Worm (Caenorhabditis elegans) whole organism, L3 larva: Measurements from ENCODE around the gene Y46G5A.39.

Source experiments
- R02D3.7 ChIP-seq: fragments of 150-350 bp; optimal IDR thresholded peaks from 2 replicates; lab custom pipeline; 2014; ENCODE audit warnings: missing biosample characterization, missing genetic modification characterization
- ZK546.5 ChIP-seq: sonication (generic microtip); optimal IDR thresholded peaks from 2 replicates; lab custom pipeline; 2017; ENCODE audit warnings: missing biosample characterization, missing genetic modification characterization
- aly-2 ChIP-seq: fragments of 150-350 bp; optimal IDR thresholded peaks from 2 replicates; lab custom pipeline; 2014; ENCODE audit warnings: missing biosample characterization, missing genetic modification characterization
- ama-1 ChIP-seq: fragments of 150-350 bp; optimal IDR thresholded peaks from 2 replicates; lab custom pipeline; 2018
- ceh-16 ChIP-seq: sonication (generic microtip); optimal IDR thresholded peaks from 2 replicates; lab custom pipeline; 2017; ENCODE audit warnings: missing biosample characterization, missing genetic modification characterization
- ceh-28 ChIP-seq: fragments of 150-350 bp; optimal IDR thresholded peaks from 2 replicates; lab custom pipeline; 2014; ENCODE audit warnings: missing biosample characterization, missing genetic modification reagents, missing genetic modification characterization
- ceh-82 ChIP-seq: fragments of 150-350 bp; optimal IDR thresholded peaks from 2 replicates; lab custom pipeline; 2014; ENCODE audit warnings: missing biosample characterization, missing genetic modification characterization
- ceh-9 ChIP-seq: sonication (generic microtip); optimal IDR thresholded peaks from 2 replicates; lab custom pipeline; 2018; ENCODE audit warnings: missing biosample characterization, missing genetic modification characterization
- daf-12 ChIP-seq: fragments of 150-350 bp; optimal IDR thresholded peaks from 2 replicates; lab custom pipeline; 2014; ENCODE audit warnings: missing biosample characterization, missing genetic modification reagents, missing genetic modification characterization
- egl-27 ChIP-seq: sonication (generic microtip); optimal IDR thresholded peaks from 4 replicates; lab custom pipeline; 2017; ENCODE audit warnings: missing biosample characterization, missing genetic modification reagents, missing genetic modification characterization
- egl-5 ChIP-seq: fragments of 150-350 bp; optimal IDR thresholded peaks from 2 replicates; lab custom pipeline; 2017; ENCODE audit warnings: missing biosample characterization, missing genetic modification reagents, missing genetic modification characterization, inconsistent platforms
- elt-1 ChIP-seq: fragments of 150-350 bp; optimal IDR thresholded peaks from 2 replicates; lab custom pipeline; 2014; ENCODE audit warnings: missing biosample characterization, missing genetic modification characterization
- elt-2 ChIP-seq: sonication (generic microtip); optimal IDR thresholded peaks from 2 replicates; lab custom pipeline; 2016; ENCODE audit warnings: missing genetic modification reagents, mild to moderate bottlenecking, missing genetic modification characterization, missing compliant biosample characterization
- elt-3 ChIP-seq, 3 experiments: fragments of 150-350 bp in 1 of 3; sonication (generic microtip) in 2 of 3; optimal IDR thresholded peaks; 2 replicates in 2 of 3; 4 replicates in 1 of 3; lab custom pipeline; 2014 to 2017; ENCODE audit warnings: missing biosample characterization in 3 of 3, missing genetic modification characterization in 3 of 3
- eor-1 ChIP-seq, 2 experiments: fragments of 150-350 bp; optimal IDR thresholded peaks; 2 replicates each; lab custom pipeline; 2014 to 2018; ENCODE audit warnings: missing biosample characterization in 2 of 2, missing genetic modification characterization in 2 of 2
- fkh-10 ChIP-seq: sonication (generic microtip); optimal IDR thresholded peaks from 2 replicates; lab custom pipeline; 2017; ENCODE audit warnings: missing biosample characterization, missing genetic modification reagents, missing genetic modification characterization
- fkh-2 ChIP-seq: fragments of 150-350 bp; optimal IDR thresholded peaks from 2 replicates; lab custom pipeline; 2014; ENCODE audit warnings: missing biosample characterization, missing genetic modification reagents, missing genetic modification characterization
- fos-1 ChIP-seq: fragments of 150-350 bp; optimal IDR thresholded peaks from 2 replicates; lab custom pipeline; 2014; ENCODE audit warnings: missing biosample characterization, missing genetic modification characterization
- hmg-11 ChIP-seq: sonication (generic microtip); optimal IDR thresholded peaks from 2 replicates; lab custom pipeline; 2016; ENCODE audit warnings: missing genetic modification characterization, missing compliant biosample characterization
- jun-1 ChIP-seq: fragments of 150-350 bp; optimal IDR thresholded peaks from 2 replicates; lab custom pipeline; 2014; ENCODE audit warnings: missing biosample characterization, missing genetic modification reagents, missing genetic modification characterization
- lin-15B ChIP-seq: fragments of 150-350 bp; optimal IDR thresholded peaks from 2 replicates; lab custom pipeline; 2014; ENCODE audit warnings: missing biosample characterization, missing genetic modification characterization
- lin-39 ChIP-seq: fragments of 150-350 bp; optimal IDR thresholded peaks from 2 replicates; lab custom pipeline; 2018; ENCODE audit warnings: missing biosample characterization, missing genetic modification reagents, missing genetic modification characterization
- lsy-12 ChIP-seq: sonication (generic microtip); optimal IDR thresholded peaks from 2 replicates; lab custom pipeline; 2016; ENCODE audit warnings: mild to moderate bottlenecking, missing genetic modification characterization, missing compliant biosample characterization
- mdl-1 ChIP-seq: fragments of 150-350 bp; optimal IDR thresholded peaks from 2 replicates; lab custom pipeline; 2014; ENCODE audit warnings: missing biosample characterization, missing genetic modification characterization
- mml-1 ChIP-seq: fragments of 150-350 bp; sonication (generic microtip); optimal IDR thresholded peaks from 3 replicates; lab custom pipeline; 2014; ENCODE audit warnings: missing biosample characterization, missing genetic modification characterization
- nfya-1 ChIP-seq: sonication (generic microtip); optimal IDR thresholded peaks from 2 replicates; lab custom pipeline; 2017; ENCODE audit warnings: missing genetic modification characterization, mild to moderate bottlenecking, missing compliant biosample characterization, antibody characterized with exemption, moderate library complexity; ENCODE audit not compliant: insufficient read depth
- nhr-11 ChIP-seq: fragments of 150-350 bp; optimal IDR thresholded peaks from 2 replicates; lab custom pipeline; 2014; ENCODE audit warnings: missing biosample characterization, missing genetic modification characterization
- nhr-12 ChIP-seq: fragments of 150-350 bp; optimal IDR thresholded peaks from 2 replicates; lab custom pipeline; 2014; ENCODE audit warnings: missing biosample characterization, missing genetic modification characterization
- nhr-23 ChIP-seq: fragments of 150-350 bp; optimal IDR thresholded peaks from 2 replicates; lab custom pipeline; 2014; ENCODE audit warnings: missing biosample characterization, missing genetic modification reagents, missing genetic modification characterization
- nhr-237 ChIP-seq: fragments of 150-350 bp; optimal IDR thresholded peaks from 2 replicates; lab custom pipeline; 2014; ENCODE audit warnings: missing biosample characterization, missing genetic modification characterization
- nhr-25 ChIP-seq: sonication (generic microtip); optimal IDR thresholded peaks from 2 replicates; lab custom pipeline; 2017; ENCODE audit warnings: missing biosample characterization, missing genetic modification characterization
- nhr-28 ChIP-seq: fragments of 150-350 bp; optimal IDR thresholded peaks from 2 replicates; lab custom pipeline; 2014; ENCODE audit warnings: missing biosample characterization, missing genetic modification characterization
- nhr-43 ChIP-seq: sonication (generic microtip); optimal IDR thresholded peaks from 2 replicates; lab custom pipeline; 2016; ENCODE audit warnings: mild to moderate bottlenecking, missing genetic modification characterization, missing compliant biosample characterization; ENCODE audit not compliant: poor library complexity, severe bottlenecking
- nhr-67 ChIP-seq: fragments of 150-350 bp; optimal IDR thresholded peaks from 2 replicates; lab custom pipeline; 2014; ENCODE audit warnings: missing biosample characterization, missing genetic modification characterization
- nhr-76 ChIP-seq: fragments of 150-350 bp; sonication (generic microtip); optimal IDR thresholded peaks from 5 replicates; lab custom pipeline; 2014; ENCODE audit warnings: missing biosample characterization, missing genetic modification characterization
- nhr-77 ChIP-seq: fragments of 150-350 bp; optimal IDR thresholded peaks from 2 replicates; lab custom pipeline; 2014; ENCODE audit warnings: missing biosample characterization, missing genetic modification characterization
- pha-4 ChIP-seq: fragments of 150-350 bp; optimal IDR thresholded peaks from 2 replicates; lab custom pipeline; 2014; ENCODE audit warnings: missing biosample characterization, missing genetic modification reagents, missing genetic modification characterization
- pqm-1 ChIP-seq: fragments of 150-350 bp; optimal IDR thresholded peaks from 2 replicates; lab custom pipeline; 2017; ENCODE audit warnings: missing biosample characterization, missing genetic modification characterization, inconsistent platforms
- sea-2 ChIP-seq: fragments of 150-350 bp; sonication (generic microtip); optimal IDR thresholded peaks from 4 replicates; lab custom pipeline; 2014; ENCODE audit warnings: missing biosample characterization, missing genetic modification reagents, missing genetic modification characterization
- skn-1 ChIP-seq: fragments of 150-350 bp; optimal IDR thresholded peaks from 2 replicates; lab custom pipeline; 2014; ENCODE audit warnings: missing biosample characterization, missing genetic modification characterization
- snpc-4 ChIP-seq: fragments of 150-350 bp; optimal IDR thresholded peaks from 2 replicates; lab custom pipeline; 2014; ENCODE audit warnings: missing biosample characterization, missing genetic modification characterization
- tbx-2 ChIP-seq: sonication (generic microtip); optimal IDR thresholded peaks from 2 replicates; lab custom pipeline; 2016; ENCODE audit warnings: mild to moderate bottlenecking, missing genetic modification characterization, missing compliant biosample characterization
- unc-39 ChIP-seq: sonication (generic microtip); optimal IDR thresholded peaks from 4 replicates; lab custom pipeline; 2017; ENCODE audit warnings: missing biosample characterization, missing genetic modification characterization
- unc-62 ChIP-seq: fragments of 150-350 bp; sonication (generic microtip); optimal IDR thresholded peaks from 4 replicates; lab custom pipeline; 2014; ENCODE audit warnings: missing biosample characterization, missing genetic modification reagents, missing genetic modification characterization
- zag-1 ChIP-seq: fragments of 150-350 bp; optimal IDR thresholded peaks from 2 replicates; lab custom pipeline; 2014; ENCODE audit warnings: missing biosample characterization, missing genetic modification characterization
- ztf-11 ChIP-seq: fragments of 150-350 bp; optimal IDR thresholded peaks from 2 replicates; lab custom pipeline; 2014; ENCODE audit warnings: missing biosample characterization, missing genetic modification characterization
- ztf-4 ChIP-seq: fragments of 150-350 bp; optimal IDR thresholded peaks from 2 replicates; lab custom pipeline; 2014; ENCODE audit warnings: missing biosample characterization, missing genetic modification characterization

Gene Y46G5A.39

DNA sequence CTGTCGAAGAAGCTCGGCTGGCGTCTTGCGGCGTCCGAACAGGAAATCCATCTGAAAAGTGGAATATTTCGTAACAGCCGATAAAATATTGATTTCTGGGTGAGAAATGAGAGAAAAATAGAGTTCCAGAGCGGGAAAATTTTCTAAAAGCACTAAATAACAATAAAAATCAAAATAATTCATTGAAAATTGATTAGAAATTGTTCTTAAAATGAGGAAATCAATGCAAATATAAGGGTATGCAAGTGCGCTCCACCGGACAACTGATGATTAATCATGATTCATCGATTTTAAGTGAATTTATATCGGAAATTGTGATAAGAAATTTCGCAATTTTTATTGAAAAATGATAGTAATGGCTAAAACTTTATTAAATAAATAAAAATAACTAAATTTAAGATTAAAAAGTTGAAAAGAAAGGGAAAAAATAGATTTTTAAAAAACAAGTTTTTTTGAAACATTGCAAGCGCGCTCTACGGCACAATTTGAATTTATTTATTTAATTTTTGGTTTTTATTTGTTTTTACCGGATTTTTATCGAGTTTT lies 14.6 kb upstream of the Y46G5A.39 start, which contains the start of the genes vps-2 and tiar-2:
Gene vps-2 (minus strand): TSS at position 51 of the 546 bp plus-strand sequence.
Gene tiar-2 (plus strand): TSS at position 520 of the 546 bp plus-strand sequence.
- TF ChIP-seq pqm-1 (tag; lab: Kevin White, UChicago), result peak; percentile 98
- TF ChIP-seq daf-12, result no peak
- no peak for TF ChIP-seq unc-39 (tag; lab: Kevin White, UChicago)
- no peak for TF ChIP-seq nhr-76 (tag; lab: Kevin White, UChicago)
- no peak for TF ChIP-seq nhr-12
- no peak for TF ChIP-seq nhr-67
- no peak for TF ChIP-seq tbx-2 (tag; lab: Kevin White, UChicago)
- TF ChIP-seq lin-39 (tag; lab: Kevin White, UChicago), result no peak
- TF ChIP-seq mml-1 (tag; lab: Kevin White, UChicago), result no peak
- TF ChIP-seq fkh-2 (tag; lab: Kevin White, UChicago), result no peak
- no peak for TF ChIP-seq nhr-25 (tag; lab: Kevin White, UChicago)
- no peak for TF ChIP-seq ZK546.5
- TF ChIP-seq pha-4 (tag; lab: Kevin White, UChicago), result peak; percentile 89
- no peak for TF ChIP-seq ceh-9 (tag; lab: Kevin White, UChicago)
- TF ChIP-seq nhr-23 (tag; lab: Kevin White, UChicago), result peak; percentile 25
- TF ChIP-seq ama-1 (lab: Kevin White, UChicago), result no peak
- peak; percentile 89 for TF ChIP-seq fos-1 (tag; lab: Kevin White, UChicago)
- TF ChIP-seq hmg-11 (tag; lab: Kevin White, UChicago), result no peak
- peak; percentile 61 for TF ChIP-seq elt-2 (tag; lab: Kevin White, UChicago)
- no peak for TF ChIP-seq unc-62 (GFP tag; lab: Kevin White, UChicago)
- TF ChIP-seq ceh-82 (tag; lab: Kevin White, UChicago), result no peak
- TF ChIP-seq elt-3 (tag; optimal IDR thresholded peaks at IDR 0.05; lab: Kevin White, UChicago), result no peak
- no peak for TF ChIP-seq nhr-77 (tag; lab: Kevin White, UChicago)
- no peak for TF ChIP-seq fkh-10 (GFP tag; lab: Kevin White, UChicago)
- TF ChIP-seq lsy-12, result no peak
- no peak for TF ChIP-seq nhr-28 (tag; lab: Kevin White, UChicago)
- no peak for TF ChIP-seq nhr-11
- no peak for TF ChIP-seq egl-5 (tag; lab: Kevin White, UChicago)
- TF ChIP-seq lin-15B (tag; lab: Kevin White, UChicago), result peak; percentile 85
- TF ChIP-seq elt-1 (tag; lab: Kevin White, UChicago), result no peak
- TF ChIP-seq nfya-1, result peak; percentile 23
- no peak for TF ChIP-seq ztf-4 (tag; lab: Kevin White, UChicago)
- no peak for TF ChIP-seq mdl-1 (tag; lab: Kevin White, UChicago)
- TF ChIP-seq R02D3.7 (tag; lab: Kevin White, UChicago), result peak; percentile 33
- TF ChIP-seq sea-2 (GFP tag; lab: Kevin White, UChicago), result no peak
- no peak for TF ChIP-seq aly-2
- TF ChIP-seq zag-1 (tag; lab: Kevin White, UChicago), result no peak
- TF ChIP-seq ztf-11 (tag; lab: Kevin White, UChicago), result no peak
- no peak for TF ChIP-seq nhr-43 (tag; lab: Kevin White, UChicago)
- TF ChIP-seq ceh-28 (tag; lab: Kevin White, UChicago), result peak; percentile 75
- peak in 1 of 2 experiments; percentile 60 for TF ChIP-seq eor-1 (tag; optimal IDR thresholded peaks at IDR 0.05; lab: Kevin White, UChicago)
- peak; percentile 57 for TF ChIP-seq jun-1 (tag; lab: Kevin White, UChicago)
- peak; percentile 93 for TF ChIP-seq skn-1 (tag; lab: Kevin White, UChicago)
- TF ChIP-seq egl-27 (tag; lab: Kevin White, UChicago), result no peak
- no peak for TF ChIP-seq nhr-237 (tag; lab: Kevin White, UChicago)
- TF ChIP-seq ceh-16, result no peak
- TF ChIP-seq snpc-4 (tag; lab: Kevin White, UChicago), result peak; percentile 80
